Worm (Caenorhabditis elegans) whole organism, young adult: ENCODE results near the gene sre-9.

Experiments used
- Y95B8A.8 ChIP-seq: fragments of 200-800 bp; sonication (Bioruptor generic); IDR thresholded peaks from 2 replicates; pipeline ENCODE4 v1.3.6; 2022; ENCODE audit warnings: missing genetic modification reagents, missing genetic modification characterization, missing compliant biosample characterization
- ceh-58 ChIP-seq: fragments of 200-800 bp; sonication (Bioruptor generic); IDR thresholded peaks from 2 replicates; pipeline ENCODE4 v1.3.6; 2022; ENCODE audit warnings: missing genetic modification characterization, missing compliant biosample characterization
- dpl-1 ChIP-seq: fragments of 150-350 bp; optimal IDR thresholded peaks from 2 replicates; lab custom pipeline; 2014; ENCODE audit warnings: missing biosample characterization, missing genetic modification reagents, missing genetic modification characterization
- ets-4 ChIP-seq: fragments of 200-800 bp; sonication (Bioruptor generic); optimal IDR thresholded peaks from 2 replicates; lab custom pipeline; 2018; ENCODE audit warnings: mild to moderate bottlenecking, missing genetic modification characterization, missing compliant biosample characterization
- gei-17 ChIP-seq: fragments of 200-800 bp; sonication (Bioruptor generic); optimal IDR thresholded peaks from 2 replicates; lab custom pipeline; 2018; ENCODE audit warnings: mild to moderate bottlenecking, missing genetic modification characterization, missing compliant biosample characterization
- hlh-12 ChIP-seq: sonication (generic microtip); optimal IDR thresholded peaks from 2 replicates; lab custom pipeline; 2016; ENCODE audit warnings: missing genetic modification characterization, missing compliant biosample characterization
- hsf-1 ChIP-seq: fragments of 200-800 bp; sonication (Bioruptor generic); IDR thresholded peaks from 2 replicates; pipeline ENCODE4 v1.3.6; 2022; ENCODE audit warnings: missing genetic modification reagents, missing genetic modification characterization, missing compliant biosample characterization
- lsl-1 ChIP-seq: fragments of 200-800 bp; sonication (Bioruptor generic); optimal IDR thresholded peaks from 2 replicates; lab custom pipeline; 2018; ENCODE audit warnings: mild to moderate bottlenecking, missing genetic modification characterization, moderate library complexity, missing compliant biosample characterization
- mes-4 ChIP-seq: sonication (generic microtip); optimal IDR thresholded peaks from 2 replicates; lab custom pipeline; 2016; ENCODE audit warnings: missing genotype, missing genetic modification characterization, missing compliant biosample characterization
- nhr-179 ChIP-seq: sonication (generic microtip); optimal IDR thresholded peaks from 2 replicates; lab custom pipeline; 2016; ENCODE audit warnings: mild to moderate bottlenecking, missing genetic modification characterization, missing compliant biosample characterization
- snpc-4 ChIP-seq, 5 experiments: fragments of 150-350 bp in 1 of 5; sonication (generic microtip) in 4 of 5; optimal IDR thresholded peaks; 2 replicates each; lab custom pipeline; 2014 to 2018; ENCODE audit warnings: missing genetic modification characterization in 5 of 5, missing biosample characterization in 3 of 5, antibody characterized with exemption in 2 of 5, mild to moderate bottlenecking in 2 of 5, missing compliant biosample characterization in 2 of 5, missing genotype in 2 of 5, moderate library complexity in 2 of 5, missing genetic modification reagents in 1 of 5
- unc-130 ChIP-seq: sonication (generic microtip); optimal IDR thresholded peaks from 2 replicates; lab custom pipeline; 2016; ENCODE audit warnings: missing genetic modification reagents, missing genetic modification characterization, missing compliant biosample characterization
- zim-3 ChIP-seq: sonication (generic microtip); optimal IDR thresholded peaks from 2 replicates; lab custom pipeline; 2017; ENCODE audit warnings: mild to moderate bottlenecking, missing genetic modification characterization, moderate library complexity, missing compliant biosample characterization
- ztf-26 ChIP-seq: sonication (generic microtip); optimal IDR thresholded peaks from 2 replicates; lab custom pipeline; 2017; ENCODE audit warnings: missing genetic modification characterization, missing compliant biosample characterization

DNA sequence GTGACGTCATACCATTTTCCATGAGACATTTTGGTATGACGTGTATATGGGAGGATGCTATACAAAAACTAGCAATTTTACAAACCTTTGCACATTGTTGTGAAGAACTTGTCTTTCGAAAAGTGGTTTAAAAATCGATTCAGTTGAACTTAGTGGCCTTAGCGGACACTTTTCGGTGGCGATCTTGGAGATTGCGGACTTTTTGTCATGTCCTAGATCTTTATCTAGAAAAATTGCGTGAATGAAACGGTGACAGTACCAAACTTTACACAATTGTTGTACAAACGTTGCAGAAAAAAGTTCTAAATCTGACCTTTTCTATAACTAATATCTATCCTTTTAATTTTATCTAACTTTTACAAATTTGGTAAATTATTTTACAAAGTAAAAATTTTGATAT, 29.5 kb upstream of the sre-9 start:
- TF ChIP-seq snpc-4 (GFP tag; optimal IDR thresholded peaks at IDR 0.05; lab: Kevin White, UChicago) (no peak), snpc-4 (tag; optimal IDR thresholded peaks at IDR 0.05; lab: Kevin White, UChicago) (no peak), hlh-12 (tag; lab: Kevin White, UChicago) (no peak), mes-4 (tag; lab: Kevin White, UChicago) (no peak), hsf-1 (GFP tag; lab: Robert Waterston, UW) (no peak), ceh-58 (GFP tag; lab: Robert Waterston, UW) (no peak), Y95B8A.8 (GFP tag; lab: Robert Waterston, UW) (no peak), ztf-26 (tag; lab: Kevin White, UChicago) (no peak), ets-4 (no peak), dpl-1 (GFP tag; lab: Kevin White, UChicago) (no peak), unc-130 (GFP tag; lab: Kevin White, UChicago) (no peak), nhr-179 (tag; lab: Kevin White, UChicago) (no peak), gei-17 (GFP tag; lab: Kevin White, UChicago) (no peak), lsl-1 (GFP tag; lab: Kevin White, UChicago) (no peak), zim-3 (tag; lab: Kevin White, UChicago) (no peak)
